Worm (Caenorhabditis elegans) whole organism, mixed stage, embryonic: ENCODE data around the gene abu-9.

Source experiments
- ceh-83 ChIP-seq: fragments of 200-800 bp; sonication (Bioruptor generic); optimal IDR thresholded peaks from 2 replicates; lab custom pipeline; 2018; ENCODE audit warnings: mild to moderate bottlenecking, missing genetic modification characterization, missing compliant biosample characterization
- drap-1 ChIP-seq: fragments of 200-800 bp; sonication (Bioruptor generic); optimal IDR thresholded peaks from 3 replicates; lab custom pipeline; 2018; ENCODE audit warnings: mild to moderate bottlenecking, missing genetic modification characterization, missing compliant biosample characterization
- mep-1 ChIP-seq: fragments of 150-350 bp; optimal IDR thresholded peaks from 2 replicates; lab custom pipeline; 2017; ENCODE audit warnings: missing biosample characterization, missing genetic modification reagents, missing genetic modification characterization, inconsistent platforms
- snpc-4 ChIP-seq: fragments of 150-350 bp; optimal IDR thresholded peaks from 2 replicates; lab custom pipeline; 2014; ENCODE audit warnings: missing biosample characterization, missing genetic modification characterization
- unc-120 ChIP-seq: sonication (generic microtip); optimal IDR thresholded peaks from 2 replicates; lab custom pipeline; 2017; ENCODE audit warnings: missing genetic modification characterization, missing compliant biosample characterization; ENCODE audit not compliant: poor library complexity, severe bottlenecking
- unc-62 ChIP-seq: fragments of 150-350 bp; optimal IDR thresholded peaks from 2 replicates; lab custom pipeline; 2014; ENCODE audit warnings: missing biosample characterization, missing genetic modification reagents, missing genetic modification characterization

- TF ChIP-seq snpc-4 (tag; lab: Kevin White, UChicago) (no peak), ceh-83 (GFP tag; lab: Kevin White, UChicago) (no peak), unc-120 (tag; lab: Kevin White, UChicago) (no peak), unc-62 (GFP tag; lab: Kevin White, UChicago) (no peak), drap-1 (GFP tag; lab: Kevin White, UChicago) (no peak), mep-1 (no peak)
Measured at ce11 chrX:8362379-8362778, 40.5 kb downstream of the abu-9 start.
